Fruit fly (Drosophila melanogaster) whole organism, embryonic: ENCODE data around the gene CG13075.
A peak's percentile ranks its signal among the peaks of the same experiment; 100 is the strongest.

Experiments used
- BtbVII ChIP-seq: fragments of 200-800 bp; sonication (Bioruptor generic); optimal IDR thresholded peaks from 3 replicates; lab custom pipeline; 2017; ENCODE audit warnings: missing biosample characterization, mild to moderate bottlenecking, missing genetic modification characterization
- CG10431 ChIP-seq: fragments of 200-800 bp; sonication (Bioruptor generic); optimal IDR thresholded peaks from 3 replicates; lab custom pipeline; 2018; ENCODE audit warnings: missing biosample characterization, mild to moderate bottlenecking, missing genetic modification characterization
- CG12155 ChIP-seq: fragments of 200-800 bp; sonication (Bioruptor generic); optimal IDR thresholded peaks from 3 replicates; lab custom pipeline; 2016; ENCODE audit warnings: missing biosample characterization, missing genetic modification characterization
- CG12391 ChIP-seq: fragments of 200-800 bp; sonication (Bioruptor generic); optimal IDR thresholded peaks from 3 replicates; lab custom pipeline; 2018; ENCODE audit warnings: missing biosample characterization, mild to moderate bottlenecking, missing genetic modification characterization, moderate library complexity
- CG12942 ChIP-seq: fragments of 200-800 bp; sonication (Bioruptor generic); optimal IDR thresholded peaks from 3 replicates; lab custom pipeline; 2016; ENCODE audit warnings: missing biosample characterization, missing genetic modification characterization
- CG14050 ChIP-seq: fragments of 200-800 bp; sonication (Bioruptor generic); IDR thresholded peaks from 3 replicates; pipeline ENCODE4 v1.3.6; 2022; ENCODE audit warnings: missing biosample characterization, missing genetic modification characterization
- CG1602 ChIP-seq: fragments of 200-800 bp; sonication (Bioruptor generic); optimal IDR thresholded peaks from 3 replicates; lab custom pipeline; 2016; ENCODE audit warnings: missing biosample characterization, missing genetic modification characterization
- CG17385 ChIP-seq: fragments of 200-800 bp; sonication (Bioruptor generic); optimal IDR thresholded peaks from 3 replicates; lab custom pipeline; 2018; ENCODE audit warnings: missing biosample characterization, mild to moderate bottlenecking, missing genetic modification characterization
- CG32772 ChIP-seq: fragments of 200-800 bp; sonication (Bioruptor generic); IDR thresholded peaks from 2 replicates; pipeline ENCODE4 v1.3.6; 2022; ENCODE audit warnings: missing biosample characterization, missing genetic modification characterization
- CG5245 ChIP-seq: fragments of 200-800 bp; sonication (Bioruptor generic); optimal IDR thresholded peaks from 3 replicates; lab custom pipeline; 2016; ENCODE audit warnings: missing biosample characterization, missing genetic modification characterization
- CG6175 ChIP-seq: fragments of 200-800 bp; sonication (Bioruptor generic); IDR thresholded peaks from 3 replicates; pipeline ENCODE4 v1.3.6; 2022; ENCODE audit warnings: missing biosample characterization, missing genetic modification characterization
- CG7786 ChIP-seq: fragments of 200-800 bp; sonication (Bioruptor generic); optimal IDR thresholded peaks from 2 replicates; lab custom pipeline; 2016; ENCODE audit warnings: missing biosample characterization, missing genetic modification characterization
- D ChIP-seq, 2 experiments: fragments of 200-800 bp in 1 of 2; fragments of >200 bp in 1 of 2; sonication (Bioruptor generic) in 1 of 2; optimal IDR thresholded peaks; 2 replicates in 1 of 2; 3 replicates in 1 of 2; lab custom pipeline; 2017; ENCODE audit warnings: mild to moderate bottlenecking in 1 of 2, missing biosample characterization in 1 of 2, missing genetic modification characterization in 1 of 2, missing genetic modification reagents in 1 of 2
- D19B ChIP-seq: fragments of 200-800 bp; sonication (Bioruptor generic); optimal IDR thresholded peaks from 2 replicates; lab custom pipeline; 2017; ENCODE audit warnings: missing biosample characterization, mild to moderate bottlenecking, missing genetic modification characterization
- Elba2 ChIP-seq: fragments of 200-800 bp; sonication (Bioruptor generic); optimal IDR thresholded peaks from 3 replicates; lab custom pipeline; 2016; ENCODE audit warnings: missing biosample characterization, missing genetic modification characterization
- Ets65A ChIP-seq: fragments of 200-800 bp; sonication (Bioruptor generic); peaks from one replicate; lab custom pipeline; 2016; ENCODE audit warnings: missing biosample characterization, missing genetic modification characterization
- HLHmδ ChIP-seq: fragments of 200-800 bp; sonication (Bioruptor generic); optimal IDR thresholded peaks from 2 replicates; lab custom pipeline; 2018; ENCODE audit warnings: missing biosample characterization, mild to moderate bottlenecking, missing genetic modification characterization, moderate library complexity
- Hand ChIP-seq: fragments of 200-800 bp; sonication (Bioruptor generic); optimal IDR thresholded peaks from 2 replicates; lab custom pipeline; 2017; ENCODE audit warnings: mild to moderate bottlenecking, missing biosample characterization, missing genetic modification reagents, missing genetic modification characterization
- Hr51 ChIP-seq, 2 experiments: fragments of 200-800 bp; sonication (Bioruptor generic); optimal IDR thresholded peaks; 2 replicates in 1 of 2; 3 replicates in 1 of 2; lab custom pipeline; 2016 to 2018; ENCODE audit warnings: missing biosample characterization in 2 of 2, missing genetic modification characterization in 2 of 2, mild to moderate bottlenecking in 1 of 2, moderate library complexity in 1 of 2
- Hr78 ChIP-seq, 2 experiments: fragments of 200-800 bp in 1 of 2; fragments of >200 bp in 1 of 2; sonication (Bioruptor generic) in 1 of 2; optimal IDR thresholded peaks; 2 replicates each; lab custom pipeline; 2017 to 2019; ENCODE audit warnings: missing biosample characterization in 2 of 2, missing genetic modification characterization in 2 of 2, mild to moderate bottlenecking in 1 of 2, moderate library complexity in 1 of 2
- MBD-R2 ChIP-seq: fragments of 200-800 bp; sonication (Bioruptor generic); IDR thresholded peaks from 2 replicates; pipeline ENCODE4 v1.3.6; 2022; ENCODE audit warnings: missing biosample characterization, missing genetic modification characterization
- Max ChIP-seq: fragments of 200-800 bp; sonication (Bioruptor generic); optimal IDR thresholded peaks from 2 replicates; lab custom pipeline; 2016; ENCODE audit warnings: missing biosample characterization, mild to moderate bottlenecking, missing genetic modification characterization
- Med ChIP-seq: fragments of 200-800 bp; sonication (Bioruptor generic); peaks from one replicate; lab custom pipeline; 2016; ENCODE audit warnings: missing biosample characterization, missing genetic modification characterization, mild to moderate bottlenecking, inconsistent platforms, moderate library complexity
- Optix ChIP-seq: fragments of 200-800 bp; sonication (Bioruptor generic); IDR thresholded peaks from 3 replicates; pipeline ENCODE4 v1.3.6; 2022; ENCODE audit warnings: missing biosample characterization, missing genetic modification characterization
- Six4 ChIP-seq: fragments of 200-800 bp; sonication (Bioruptor generic); optimal IDR thresholded peaks from 2 replicates; lab custom pipeline; 2016; ENCODE audit warnings: missing biosample characterization, missing genetic modification characterization
- Xbp1 ChIP-seq: fragments of 200-800 bp; sonication (Bioruptor generic); optimal IDR thresholded peaks from 3 replicates; lab custom pipeline; 2016; ENCODE audit warnings: missing biosample characterization, mild to moderate bottlenecking, missing genetic modification characterization
- ac ChIP-seq: fragments of 200-800 bp; sonication (Bioruptor generic); optimal IDR thresholded peaks from 3 replicates; lab custom pipeline; 2017; ENCODE audit warnings: missing biosample characterization, mild to moderate bottlenecking, missing genetic modification characterization
- amos ChIP-seq: fragments of 200-800 bp; sonication (Bioruptor generic); IDR thresholded peaks from 2 replicates; pipeline ENCODE4 v1.3.6; 2022; ENCODE audit warnings: missing biosample characterization, missing genetic modification characterization; ENCODE audit not compliant: partially characterized antibody
- ase ChIP-seq: fragments of 200-800 bp; sonication (Bioruptor generic); IDR thresholded peaks from 3 replicates; pipeline ENCODE4 v1.3.6; 2022; ENCODE audit warnings: missing biosample characterization, missing genetic modification characterization
- ash1 ChIP-seq: fragments of 200-800 bp; sonication (Bioruptor generic); optimal IDR thresholded peaks from 2 replicates; lab custom pipeline; 2018; ENCODE audit warnings: missing biosample characterization, mild to moderate bottlenecking, missing genetic modification characterization
- br ChIP-seq: fragments of >200 bp; optimal IDR thresholded peaks from 2 replicates; lab custom pipeline; 2017
- chinmo ChIP-seq: fragments of 200-800 bp; sonication (Bioruptor generic); IDR thresholded peaks from 4 replicates; pipeline ENCODE4 v1.3.6; 2022; ENCODE audit warnings: missing biosample characterization, missing genetic modification characterization; ENCODE audit not compliant: partially characterized antibody
- corto ChIP-seq: fragments of 200-800 bp; sonication (Bioruptor generic); optimal IDR thresholded peaks from 2 replicates; lab custom pipeline; 2016; ENCODE audit warnings: missing biosample characterization, mild to moderate bottlenecking, missing genetic modification characterization, moderate library complexity
- da ChIP-seq: fragments of 200-800 bp; sonication (Bioruptor generic); optimal IDR thresholded peaks from 2 replicates; lab custom pipeline; 2016; ENCODE audit warnings: missing biosample characterization, missing genetic modification characterization
- dm ChIP-seq: fragments of 200-800 bp; sonication (Bioruptor generic); optimal IDR thresholded peaks from 3 replicates; lab custom pipeline; 2016; ENCODE audit warnings: missing biosample characterization, missing genetic modification characterization
- dysf ChIP-seq: fragments of 200-800 bp; sonication (Bioruptor generic); IDR thresholded peaks from 3 replicates; pipeline ENCODE4 v1.3.6; 2022; ENCODE audit warnings: missing biosample characterization, missing genetic modification characterization
- eyg ChIP-seq: fragments of 200-800 bp; sonication (Bioruptor generic); optimal IDR thresholded peaks from 3 replicates; lab custom pipeline; 2016; ENCODE audit warnings: missing biosample characterization, missing genetic modification characterization
- hbn ChIP-seq: fragments of 200-800 bp; sonication (Bioruptor generic); IDR thresholded peaks from 2 replicates; pipeline ENCODE4 v1.3.6; 2022; ENCODE audit warnings: missing biosample characterization, missing genetic modification characterization; ENCODE audit not compliant: partially characterized antibody
- maf-S ChIP-seq: fragments of 200-800 bp; sonication (Bioruptor generic); optimal IDR thresholded peaks from 2 replicates; lab custom pipeline; 2016; ENCODE audit warnings: missing biosample characterization, missing genetic modification characterization
- pnt ChIP-seq: fragments of 200-800 bp; sonication (Bioruptor generic); optimal IDR thresholded peaks from 3 replicates; lab custom pipeline; 2016; ENCODE audit warnings: missing biosample characterization, missing genetic modification characterization
- pros ChIP-seq: fragments of 200-800 bp; sonication (Bioruptor generic); optimal IDR thresholded peaks from 3 replicates; lab custom pipeline; 2019; ENCODE audit warnings: missing biosample characterization, mild to moderate bottlenecking, missing genetic modification characterization, moderate library complexity
- rib ChIP-seq: fragments of 200-800 bp; sonication (Bioruptor generic); IDR thresholded peaks from 2 replicates; pipeline ENCODE4 v1.3.6; 2022; ENCODE audit warnings: missing biosample characterization, missing genetic modification characterization
- row ChIP-seq: fragments of 200-800 bp; sonication (Bioruptor generic); IDR thresholded peaks from 3 replicates; pipeline ENCODE4 v1.3.6; 2022; ENCODE audit warnings: missing biosample characterization, missing genetic modification characterization
- twi ChIP-seq: fragments of 200-800 bp; optimal IDR thresholded peaks from 2 replicates; lab custom pipeline; 2019; ENCODE audit warnings: missing biosample characterization, mild to moderate bottlenecking, missing genetic modification characterization, moderate library complexity
- wor ChIP-seq: fragments of 200-800 bp; sonication (Bioruptor generic); IDR thresholded peaks from 2 replicates; pipeline ENCODE4 v1.3.6; 2022; ENCODE audit warnings: missing biosample characterization, missing genetic modification characterization
- zfh1 ChIP-seq: fragments of 200-800 bp; sonication (Bioruptor generic); IDR thresholded peaks from 3 replicates; pipeline ENCODE4 v1.3.6; 2022; ENCODE audit warnings: missing biosample characterization, missing genetic modification characterization

Gene CG13075

dm6 chr3L:16048086-16048485, 35.7 kb upstream of the CG13075 start (continued):
- TF ChIP-seq pros (GFP tag; lab: Kevin White, UChicago) (no peak), Optix (no peak), CG6175 (GFP tag; lab: Robert Waterston, UW) (0 out of 3 replicates have a peak, but pooled peaks have one; percentile 67), chinmo (GFP tag; lab: Robert Waterston, UW) (no peak), eyg (GFP tag; lab: Kevin White, UChicago) (peak; percentile 43), Xbp1 (peak; percentile 39), dm (GFP tag; lab: Kevin White, UChicago) (no peak), CG1602 (GFP tag; lab: Kevin White, UChicago) (no peak), CG5245 (GFP tag; lab: Kevin White, UChicago) (no peak), maf-S (GFP tag; lab: Kevin White, UChicago) (peak; percentile 8), Six4 (GFP tag; lab: Kevin White, UChicago) (no peak), hbn (GFP tag; lab: Robert Waterston, UW) (no peak), br (lab: Kevin White, UChicago) (no peak), CG32772 (GFP tag; lab: Robert Waterston, UW) (no peak)

- TF ChIP-seq Optix: 0 out of 3 replicates have a peak, but pooled peaks have one; percentile 18
- no peak for TF ChIP-seq CG14050 (GFP tag; lab: Robert Waterston, UW)
- 0 out of 4 replicates have a peak, but pooled peaks have one; percentile 7 for TF ChIP-seq chinmo (GFP tag; lab: Robert Waterston, UW)
- peak; percentile 73 for TF ChIP-seq D19B (GFP tag; lab: Kevin White, UChicago)
- peak; percentile 27; the same call in 1 of the 3 replicates for TF ChIP-seq row (GFP tag; lab: Robert Waterston, UW)
- TF ChIP-seq dysf (GFP tag; lab: Robert Waterston, UW): no peak
- TF ChIP-seq Hand: no peak
- TF ChIP-seq Hr51 (GFP tag; optimal IDR thresholded peaks at IDR 0.05; lab: Kevin White, UChicago): no peak
- peak; percentile 66 for TF ChIP-seq HLHmδ (GFP tag; lab: Kevin White, UChicago)
- 0 out of 3 replicates have a peak, but pooled peaks have one; percentile 48 for TF ChIP-seq ase (GFP tag; lab: Robert Waterston, UW)
- TF ChIP-seq CG7786 (GFP tag; lab: Kevin White, UChicago): no peak
- TF ChIP-seq CG12391 (tag; lab: Kevin White, UChicago): no peak
- TF ChIP-seq wor (GFP tag; lab: Robert Waterston, UW): no peak
- TF ChIP-seq Med (GFP tag; lab: Kevin White, UChicago): peak; percentile 58
- TF ChIP-seq CG17385 (GFP tag; lab: Kevin White, UChicago): no peak
- peak; percentile 90 for TF ChIP-seq D (optimal IDR thresholded peaks at IDR 0.05; lab: Kevin White, UChicago)
- no peak for TF ChIP-seq D (GFP tag; optimal IDR thresholded peaks at IDR 0.05; lab: Kevin White, UChicago)
- TF ChIP-seq CG12155 (GFP tag; lab: Kevin White, UChicago): no peak
- TF ChIP-seq zfh1 (GFP tag; lab: Robert Waterston, UW): 0 out of 3 replicates have a peak, but pooled peaks have one; percentile 32
- no peak for TF ChIP-seq pnt (GFP tag; lab: Kevin White, UChicago)
- TF ChIP-seq twi: peak; percentile 72
- no peak for TF ChIP-seq Max (GFP tag; lab: Kevin White, UChicago)
- TF ChIP-seq Elba2: peak; percentile 12
- no peak for TF ChIP-seq BtbVII (GFP tag; lab: Kevin White, UChicago)
- TF ChIP-seq corto (GFP tag; lab: Kevin White, UChicago): peak; percentile 9
- no peak for TF ChIP-seq CG12942
- TF ChIP-seq amos: 0 out of 2 replicates have a peak, but pooled peaks have one; percentile 5
- peak; percentile 20 for TF ChIP-seq ash1
- TF ChIP-seq rib (GFP tag; lab: Robert Waterston, UW): 0 out of 2 replicates have a peak, but pooled peaks have one; percentile 30
- TF ChIP-seq Ets65A (GFP tag; lab: Kevin White, UChicago): peak; percentile 51
- TF ChIP-seq Hr78 (GFP tag; optimal IDR thresholded peaks at IDR 0.05; lab: Kevin White, UChicago): no peak
- TF ChIP-seq da: peak; percentile 78
- no peak for TF ChIP-seq MBD-R2 (GFP tag; lab: Robert Waterston, UW)
- TF ChIP-seq ac (GFP tag; lab: Kevin White, UChicago): peak; percentile 99
- TF ChIP-seq CG10431 (GFP tag; lab: Kevin White, UChicago): peak; percentile 74
Observed at dm6 chr3L:16048722-16049459, 34.9 kb upstream of the CG13075 start.
